Worm (Caenorhabditis elegans) whole organism, late embryonic: Measurements from ENCODE around the gene C07E3.10.

ENCODE experiments used
- F13H6.1 ChIP-seq: sonication (generic microtip); optimal IDR thresholded peaks from 2 replicates; lab custom pipeline; 2016; ENCODE audit warnings: missing genetic modification characterization, missing compliant biosample characterization
- K02D7.2 ChIP-seq: sonication (generic microtip); optimal IDR thresholded peaks from 2 replicates; lab custom pipeline; 2017; ENCODE audit warnings: mild to moderate bottlenecking, missing genetic modification characterization, missing compliant biosample characterization
- Y22D7AL.16 ChIP-seq: sonication (generic microtip); optimal IDR thresholded peaks from 2 replicates; lab custom pipeline; 2016; ENCODE audit warnings: missing genetic modification characterization, missing compliant biosample characterization
- ama-1 ChIP-seq: fragments of 150-350 bp; optimal IDR thresholded peaks from 2 replicates; lab custom pipeline; 2014
- dve-1 ChIP-seq: sonication (generic microtip); optimal IDR thresholded peaks from 2 replicates; lab custom pipeline; 2017; ENCODE audit warnings: antibody characterized with exemption, mild to moderate bottlenecking, missing genetic modification characterization, missing compliant biosample characterization
- elt-2 ChIP-seq: sonication (generic microtip); optimal IDR thresholded peaks from 2 replicates; lab custom pipeline; 2016; ENCODE audit warnings: missing genetic modification reagents, missing genetic modification characterization, missing compliant biosample characterization
- hlh-13 ChIP-seq: fragments of 200-800 bp; sonication (Bioruptor generic); optimal IDR thresholded peaks from 2 replicates; lab custom pipeline; 2018; ENCODE audit warnings: mild to moderate bottlenecking, missing genetic modification characterization, missing compliant biosample characterization
- hlh-15 ChIP-seq: sonication (generic microtip); optimal IDR thresholded peaks from 2 replicates; lab custom pipeline; 2016; ENCODE audit warnings: missing genetic modification characterization, missing compliant biosample characterization
- lin-11 ChIP-seq: fragments of 200-800 bp; sonication (Bioruptor generic); optimal IDR thresholded peaks from 2 replicates; lab custom pipeline; 2018; ENCODE audit warnings: mild to moderate bottlenecking, missing genetic modification characterization, missing compliant biosample characterization
- madf-2 ChIP-seq: sonication (generic microtip); optimal IDR thresholded peaks from 2 replicates; lab custom pipeline; 2017; ENCODE audit warnings: missing genetic modification characterization, missing compliant biosample characterization
- nfya-1 ChIP-seq: sonication (generic microtip); optimal IDR thresholded peaks from 2 replicates; lab custom pipeline; 2017; ENCODE audit warnings: missing genetic modification characterization, mild to moderate bottlenecking, missing compliant biosample characterization, antibody characterized with exemption, moderate library complexity
- pat-9 ChIP-seq: fragments of 200-800 bp; sonication (Bioruptor generic); optimal IDR thresholded peaks from 2 replicates; lab custom pipeline; 2018; ENCODE audit warnings: mild to moderate bottlenecking, missing genetic modification characterization, moderate library complexity, missing compliant biosample characterization
- unc-3 ChIP-seq, 2 experiments: fragments of 200-800 bp in 1 of 2; sonication (Bioruptor generic) in 1 of 2; sonication (generic microtip) in 1 of 2; conservative IDR thresholded peaks in 1 of 2; optimal IDR thresholded peaks in 1 of 2; 2 replicates each; pipeline versions ENCODE4 v1.3.6 to Lab custom; 2016 to 2022; ENCODE audit warnings: missing compliant biosample characterization in 2 of 2, missing genetic modification characterization in 2 of 2, missing genetic modification reagents in 1 of 2

ce11 chrII:10317007-10317406, 29.2 kb upstream of the C07E3.10 start, which contains the start of gene M02G9.4:
- no peak for TF ChIP-seq lin-11 (tag; lab: Kevin White, UChicago)
- no peak for TF ChIP-seq dve-1 (tag; lab: Kevin White, UChicago)
- no peak for TF ChIP-seq pat-9 (tag; lab: Kevin White, UChicago)
- no peak for TF ChIP-seq F13H6.1 (tag; lab: Kevin White, UChicago)
- TF ChIP-seq nfya-1 (tag; lab: Kevin White, UChicago) = no peak
- no peak for TF ChIP-seq K02D7.2 (tag; lab: Kevin White, UChicago)
- TF ChIP-seq Y22D7AL.16 (tag; lab: Kevin White, UChicago) = no peak
- no peak for TF ChIP-seq hlh-15 (tag; lab: Kevin White, UChicago)
- TF ChIP-seq elt-2 (tag; lab: Kevin White, UChicago) = no peak
- TF ChIP-seq ama-1 (lab: Kevin White, UChicago) = no peak
- TF ChIP-seq unc-3 (GFP tag; conservative IDR thresholded peaks at IDR 0.05; lab: Robert Waterston, UW) = no peak
- TF ChIP-seq unc-3 (tag; optimal IDR thresholded peaks at IDR 0.05; lab: Kevin White, UChicago) = no peak
- TF ChIP-seq hlh-13 = no peak
- TF ChIP-seq madf-2 (tag; lab: Kevin White, UChicago) = no peak
